Worm (Caenorhabditis elegans): ENCODE results near the gene F26F4.9.

ce11 chrIII:4879445-4879844, 32.9 kb downstream of the F26F4.9 start, which contains the start of gene C35D10.1:
- TF ChIP-seq lin-13 (GFP tag; optimal IDR thresholded peaks at IDR 0.05) = no peak
- no peak for TF ChIP-seq nhr-77 (tag; optimal IDR thresholded peaks at IDR 0.05)
